Worm (Caenorhabditis elegans) whole organism, L4 larva: ENCODE data around the gene dsl-5.

Experiments
- D1046.2 ChIP-seq: fragments of 200-800 bp; sonication (Bioruptor generic); IDR thresholded peaks from 2 replicates; pipeline ENCODE4 v1.3.6; 2022; ENCODE audit warnings: missing genetic modification characterization, missing compliant biosample characterization
- R02D3.7 ChIP-seq: fragments of 150-350 bp; sonication (generic microtip); optimal IDR thresholded peaks from 3 replicates; lab custom pipeline; 2014; ENCODE audit warnings: missing biosample characterization, missing genetic modification characterization
- T20F7.1 ChIP-seq: fragments of 200-800 bp; sonication (Bioruptor generic); optimal IDR thresholded peaks from 2 replicates; lab custom pipeline; 2018; ENCODE audit warnings: mild to moderate bottlenecking, missing genetic modification characterization, missing compliant biosample characterization
- Y105C5A.15 ChIP-seq: fragments of 200-800 bp; sonication (Bioruptor generic); IDR thresholded peaks from 2 replicates; pipeline ENCODE4 v1.3.6; 2022; ENCODE audit warnings: missing genetic modification characterization, missing compliant biosample characterization
- Y5F2A.4 ChIP-seq: fragments of 200-800 bp; sonication (Bioruptor generic); optimal IDR thresholded peaks from 2 replicates; lab custom pipeline; 2018; ENCODE audit warnings: mild to moderate bottlenecking, missing genetic modification characterization, missing compliant biosample characterization
- aha-1 ChIP-seq: fragments of 150-350 bp; peaks from one replicate; lab custom pipeline; 2014; ENCODE audit warnings: missing biosample characterization, missing genetic modification characterization
- aly-2 ChIP-seq: sonication (generic microtip); optimal IDR thresholded peaks from 2 replicates; lab custom pipeline; 2018; ENCODE audit warnings: missing biosample characterization, missing genetic modification characterization
- ceh-20 ChIP-seq: fragments of 200-800 bp; sonication (Bioruptor generic); IDR thresholded peaks from 2 replicates; pipeline ENCODE4 v1.3.6; 2022; ENCODE audit warnings: missing genetic modification reagents, missing genetic modification characterization, missing compliant biosample characterization
- ces-1 ChIP-seq: fragments of 150-350 bp; sonication (generic microtip); optimal IDR thresholded peaks from 4 replicates; lab custom pipeline; 2014; ENCODE audit warnings: missing biosample characterization, missing genetic modification reagents, missing genetic modification characterization
- daf-16 ChIP-seq, 3 experiments: sonication (generic microtip); optimal IDR thresholded peaks; 2 replicates each; lab custom pipeline; 2016 to 2017; ENCODE audit warnings: missing genetic modification characterization in 3 of 3, missing genetic modification reagents in 3 of 3, mild to moderate bottlenecking in 2 of 3, missing compliant biosample characterization in 2 of 3, missing biosample characterization in 1 of 3, moderate library complexity in 1 of 3
- daf-19 ChIP-seq: fragments of 200-800 bp; sonication (Bioruptor generic); conservative IDR thresholded peaks from 2 replicates; pipeline ENCODE4 v1.3.6; 2022; ENCODE audit warnings: missing genetic modification characterization, missing compliant biosample characterization
- daf-8 ChIP-seq: fragments of 200-800 bp; sonication (Bioruptor generic); IDR thresholded peaks from 2 replicates; pipeline ENCODE4 v1.3.6; 2022; ENCODE audit warnings: missing genetic modification characterization, missing compliant biosample characterization
- duxl-1 ChIP-seq: sonication (generic microtip); optimal IDR thresholded peaks from 2 replicates; lab custom pipeline; 2016; ENCODE audit warnings: mild to moderate bottlenecking, missing genetic modification characterization, moderate library complexity, missing compliant biosample characterization; ENCODE audit not compliant: poor library complexity
- dve-1 ChIP-seq: sonication (generic microtip); optimal IDR thresholded peaks from 2 replicates; lab custom pipeline; 2017; ENCODE audit warnings: antibody characterized with exemption, mild to moderate bottlenecking, missing genetic modification characterization, missing compliant biosample characterization; ENCODE audit not compliant: insufficient read depth
- egl-27 ChIP-seq: sonication (generic microtip); optimal IDR thresholded peaks from 3 replicates; lab custom pipeline; 2017; ENCODE audit warnings: missing biosample characterization, missing genetic modification reagents, missing genetic modification characterization
- egl-43 ChIP-seq: fragments of 200-800 bp; sonication (Bioruptor generic); IDR thresholded peaks from 2 replicates; pipeline ENCODE4 v1.3.6; 2022; ENCODE audit warnings: missing genetic modification reagents, missing genetic modification characterization, missing compliant biosample characterization
- hlh-30 ChIP-seq: sonication (generic microtip); optimal IDR thresholded peaks from 2 replicates; lab custom pipeline; 2017; ENCODE audit warnings: antibody characterized with exemption, mild to moderate bottlenecking, missing genetic modification characterization, missing compliant biosample characterization; ENCODE audit not compliant: insufficient read depth
- lin-1 ChIP-seq: fragments of 200-800 bp; sonication (Bioruptor generic); IDR thresholded peaks from 2 replicates; pipeline ENCODE4 v1.3.6; 2022; ENCODE audit warnings: missing genetic modification reagents, missing genetic modification characterization, missing compliant biosample characterization
- lin-13 ChIP-seq: fragments of 150-350 bp; optimal IDR thresholded peaks from 2 replicates; lab custom pipeline; 2014; ENCODE audit warnings: missing biosample characterization, missing genetic modification reagents, missing genetic modification characterization
- lin-38 ChIP-seq: fragments of 200-800 bp; sonication (Bioruptor generic); IDR thresholded peaks from 2 replicates; pipeline ENCODE4 v1.3.6; 2022; ENCODE audit warnings: missing genetic modification reagents, missing genetic modification characterization, missing compliant biosample characterization
- madf-5 ChIP-seq, 2 experiments: fragments of 200-800 bp; sonication (Bioruptor generic); IDR thresholded peaks; 2 replicates each; pipeline ENCODE4 v1.3.6; 2022; ENCODE audit warnings: missing compliant biosample characterization in 2 of 2, missing genetic modification characterization in 2 of 2
- nhr-111 ChIP-seq: fragments of 200-800 bp; sonication (Bioruptor generic); optimal IDR thresholded peaks from 2 replicates; lab custom pipeline; 2018; ENCODE audit warnings: mild to moderate bottlenecking, missing genetic modification characterization, missing compliant biosample characterization
- nhr-76 ChIP-seq: fragments of 150-350 bp; optimal IDR thresholded peaks from 2 replicates; lab custom pipeline; 2014; ENCODE audit warnings: missing biosample characterization, missing genetic modification characterization
- nhr-77 ChIP-seq: fragments of 150-350 bp; optimal IDR thresholded peaks from 2 replicates; lab custom pipeline; 2014; ENCODE audit warnings: missing biosample characterization, missing genetic modification characterization
- pqm-1 ChIP-seq: sonication (generic microtip); optimal IDR thresholded peaks from 2 replicates; lab custom pipeline; 2017; ENCODE audit warnings: missing biosample characterization, missing genetic modification characterization
- rbr-2 ChIP-seq: sonication (generic microtip); optimal IDR thresholded peaks from 2 replicates; lab custom pipeline; 2016; ENCODE audit warnings: missing genotype, missing genetic modification characterization, missing compliant biosample characterization
- sdz-12 ChIP-seq: fragments of 200-800 bp; sonication (Bioruptor generic); optimal IDR thresholded peaks from 2 replicates; lab custom pipeline; 2018; ENCODE audit warnings: mild to moderate bottlenecking, missing genetic modification characterization, missing compliant biosample characterization
- snpc-1.2 ChIP-seq: fragments of 200-800 bp; sonication (Bioruptor generic); IDR thresholded peaks from 2 replicates; pipeline ENCODE4 v1.3.6; 2022; ENCODE audit warnings: missing genetic modification reagents, missing genetic modification characterization, missing compliant biosample characterization
- spr-1 ChIP-seq: sonication (generic microtip); optimal IDR thresholded peaks from 2 replicates; lab custom pipeline; 2016; ENCODE audit warnings: mild to moderate bottlenecking, missing genetic modification characterization, missing compliant biosample characterization
- tag-97 ChIP-seq: fragments of 200-800 bp; sonication (Bioruptor generic); IDR thresholded peaks from 2 replicates; pipeline ENCODE4 v1.3.6; 2022; ENCODE audit warnings: missing genetic modification characterization, missing compliant biosample characterization
- tra-1 ChIP-seq: fragments of 200-800 bp; sonication (Bioruptor generic); IDR thresholded peaks from 2 replicates; pipeline ENCODE4 v1.3.6; 2022; ENCODE audit warnings: missing genetic modification reagents, missing genetic modification characterization, missing compliant biosample characterization
- unc-62 ChIP-seq, 3 experiments: fragments of 150-350 bp in 1 of 3; sonication (generic microtip); optimal IDR thresholded peaks in 2 of 3; peaks in 1 of 3; 1 replicate in 1 of 3; 2 replicates in 2 of 3; lab custom pipeline; 2014 to 2017; ENCODE audit warnings: missing biosample characterization in 3 of 3, missing genetic modification characterization in 3 of 3, missing genetic modification reagents in 3 of 3, missing genotype in 1 of 3
- ztf-11 ChIP-seq: fragments of 150-350 bp; optimal IDR thresholded peaks from 2 replicates; lab custom pipeline; 2014; ENCODE audit warnings: missing biosample characterization, missing genetic modification characterization

The dsl-5 gene

DNA sequence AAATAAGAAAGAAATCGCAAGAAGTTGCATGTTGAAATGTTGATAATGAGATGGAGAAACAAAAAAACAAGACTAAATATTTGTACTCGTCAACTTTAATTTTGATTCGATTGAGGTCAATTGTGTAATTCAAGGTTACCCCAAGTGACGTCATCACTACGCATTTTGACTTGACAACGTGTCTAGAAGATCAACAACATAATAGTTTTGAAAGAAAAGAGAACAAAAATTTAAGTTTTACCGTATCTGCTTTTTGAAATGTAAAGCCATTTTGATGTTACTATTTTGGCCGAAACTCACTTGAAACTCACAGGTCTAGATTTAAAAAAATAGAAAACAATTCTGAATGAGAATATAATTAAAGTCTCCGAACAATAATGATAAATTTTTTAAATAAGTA is at the start of gene dsl-5:
TSS of gene dsl-5 (minus strand) at position 101 of the 400 bp plus-strand sequence.
- no peak for TF ChIP-seq tra-1 (GFP tag; lab: Robert Waterston, UW)
- no peak for TF ChIP-seq D1046.2
- no peak for TF ChIP-seq snpc-1.2 (GFP tag; lab: Robert Waterston, UW)
- TF ChIP-seq rbr-2 (tag; lab: Kevin White, UChicago) = no peak
- TF ChIP-seq aly-2 (tag; lab: Kevin White, UChicago) = no peak
- TF ChIP-seq lin-38 = no peak
- TF ChIP-seq R02D3.7 (tag; lab: Kevin White, UChicago) = no peak
- TF ChIP-seq ces-1 (GFP tag; lab: Kevin White, UChicago) = no peak
- no peak for TF ChIP-seq Y5F2A.4 (GFP tag; lab: Kevin White, UChicago)
- no peak for TF ChIP-seq daf-19
- TF ChIP-seq daf-16 (GFP tag; optimal IDR thresholded peaks at IDR 0.05; lab: Kevin White, UChicago) = no peak
- TF ChIP-seq daf-16 (tag; optimal IDR thresholded peaks at IDR 0.05; lab: Kevin White, UChicago) = no peak
- no peak for TF ChIP-seq aha-1

ce11 chrIV:11668001-11668400 is 47.2 kb upstream of the dsl-5 start, which contains the start of gene atg-4.2:
Gene atg-4.2, plus strand, starts transcription at chrIV:11668024.
- peak in 1 of 2 experiments; percentile 93 for TF ChIP-seq unc-62 (GFP tag; optimal IDR thresholded peaks at IDR 0.05 in 1 of 2; lab: Kevin White, UChicago)
- TF ChIP-seq unc-62 (tag; optimal IDR thresholded peaks at IDR 0.05; lab: Kevin White, UChicago) = no peak
- no peak for TF ChIP-seq nhr-76

- TF ChIP-seq dve-1 (tag; lab: Kevin White, UChicago) (no peak), daf-8 (GFP tag; lab: Robert Waterston, UW) (no peak), T20F7.1 (GFP tag; lab: Kevin White, UChicago) (no peak), nhr-77 (no peak), sdz-12 (GFP tag; lab: Kevin White, UChicago) (no peak), tag-97 (no peak), madf-5 (GFP tag; IDR thresholded peaks at IDR 0.05; lab: Robert Waterston, UW) (no peak), nhr-111 (no peak), egl-27 (no peak), duxl-1 (tag; lab: Kevin White, UChicago) (no peak), Y105C5A.15 (GFP tag; lab: Robert Waterston, UW) (no peak), spr-1 (no peak), daf-16 (GFP tag; optimal IDR thresholded peaks at IDR 0.05; lab: Kevin White, UChicago) (no peak), daf-16 (tag; optimal IDR thresholded peaks at IDR 0.05; lab: Kevin White, UChicago) (no peak), lin-13 (GFP tag; lab: Kevin White, UChicago) (no peak), hlh-30 (tag; lab: Kevin White, UChicago) (no peak)
Measured at ce11 chrIV:11665010-11665409, 44.2 kb upstream of the dsl-5 start, which contains the start of gene ZK809.9. Gene ZK809.9, plus strand, starts transcription at chrIV:11665310.

DNA sequence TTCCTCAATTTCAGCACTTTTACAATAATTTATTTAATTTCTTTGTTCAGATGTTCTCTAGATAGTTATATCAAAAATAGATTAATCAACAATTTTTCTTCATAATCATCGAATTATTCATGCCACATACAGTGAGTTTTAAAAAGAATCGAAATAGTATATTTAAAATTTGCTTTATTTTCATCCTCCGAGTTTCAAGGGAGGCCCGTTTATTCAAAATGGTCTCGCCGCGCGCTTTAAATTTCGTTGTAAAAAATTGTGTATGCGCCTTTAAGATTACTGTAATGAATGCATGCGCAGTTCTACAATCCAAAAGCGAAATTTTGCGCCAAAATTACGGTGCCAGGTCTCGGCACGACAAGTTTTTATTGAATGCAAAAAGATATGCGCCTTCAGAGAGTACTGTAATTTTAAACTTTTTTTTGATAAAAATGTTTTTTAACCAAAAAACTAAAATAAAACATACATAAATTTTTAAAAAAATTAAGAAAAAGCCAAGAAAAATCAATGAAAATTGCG is 39.0 kb upstream of the dsl-5 start, which contains the start of gene ZK792.1:
TSS of gene ZK792.1 (plus strand) at position 51 of the 519 bp plus-strand sequence.
- TF ChIP-seq aha-1 (peak; percentile 49), T20F7.1 (GFP tag; lab: Kevin White, UChicago) (no peak), ceh-20 (GFP tag; lab: Robert Waterston, UW) (no peak), lin-1 (GFP tag; lab: Robert Waterston, UW) (no peak), daf-19 (no peak), ztf-11 (tag; lab: Kevin White, UChicago) (no peak), lin-38 (no peak), egl-43 (no peak), pqm-1 (no peak)
